Worm (Caenorhabditis elegans): ENCODE data around the gene T20G5.12.

DNA sequence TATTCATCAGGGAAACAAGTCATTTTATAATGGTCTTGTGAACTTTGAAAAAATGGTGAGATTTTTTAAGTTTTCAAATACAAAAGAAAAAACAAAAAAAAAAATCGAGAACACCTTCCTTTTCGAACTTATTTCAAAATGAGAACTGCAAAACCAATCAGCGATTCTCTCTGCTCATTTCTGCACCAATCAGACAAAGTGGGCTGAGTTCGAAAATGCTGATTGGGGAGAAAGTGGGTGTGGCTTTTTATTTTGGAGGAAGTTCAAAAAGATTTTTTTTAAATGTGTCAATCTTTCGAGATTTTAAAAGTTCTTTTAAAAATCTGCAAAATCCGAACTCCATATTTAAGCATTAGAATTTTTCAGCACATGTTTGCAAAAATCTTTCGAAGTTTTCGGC lies 6.8 kb upstream of the T20G5.12 start:
- no peak for TF ChIP-seq fkh-4 (tag; optimal IDR thresholded peaks at IDR 0.05; ENCODE audit: borderline replicate concordance)
- TF ChIP-seq elt-2 (tag; optimal IDR thresholded peaks at IDR 0.05), result no peak
- no peak for TF ChIP-seq nhr-77 (tag; optimal IDR thresholded peaks at IDR 0.05)
- no peak for TF ChIP-seq mep-1 (tag; optimal IDR thresholded peaks at IDR 0.05)
- no peak for TF ChIP-seq jun-1 (tag; optimal IDR thresholded peaks at IDR 0.05)
- TF ChIP-seq fos-1 (tag; optimal IDR thresholded peaks at IDR 0.05), result no peak
- TF ChIP-seq ztf-11 (tag; optimal IDR thresholded peaks at IDR 0.05), result no peak
- no peak for TF ChIP-seq swsn-7 (tag; optimal IDR thresholded peaks at IDR 0.05)
- no peak for TF ChIP-seq pqm-1 (tag; optimal IDR thresholded peaks at IDR 0.05)
- TF ChIP-seq dpl-1 (GFP tag; optimal IDR thresholded peaks at IDR 0.05), result no peak
- TF ChIP-seq unc-62 (GFP tag; optimal IDR thresholded peaks at IDR 0.05), result no peak
- no peak for TF ChIP-seq lin-39 (tag; optimal IDR thresholded peaks at IDR 0.05)
- no peak for TF ChIP-seq fkh-10 (GFP tag; optimal IDR thresholded peaks at IDR 0.05)
